Worm (Caenorhabditis elegans) whole organism, L3 larva: ENCODE data around the gene F59A7.12.

ENCODE experiments used
- ZK546.5 ChIP-seq: sonication (generic microtip); optimal IDR thresholded peaks from 2 replicates; lab custom pipeline; 2017; ENCODE audit warnings: missing biosample characterization, missing genetic modification characterization
- aly-2 ChIP-seq: fragments of 150-350 bp; optimal IDR thresholded peaks from 2 replicates; lab custom pipeline; 2014; ENCODE audit warnings: missing biosample characterization, missing genetic modification characterization
- ama-1 ChIP-seq: fragments of 150-350 bp; optimal IDR thresholded peaks from 2 replicates; lab custom pipeline; 2018
- ceh-16 ChIP-seq: sonication (generic microtip); optimal IDR thresholded peaks from 2 replicates; lab custom pipeline; 2017; ENCODE audit warnings: missing biosample characterization, missing genetic modification characterization
- ceh-9 ChIP-seq: sonication (generic microtip); optimal IDR thresholded peaks from 2 replicates; lab custom pipeline; 2018; ENCODE audit warnings: missing biosample characterization, missing genetic modification characterization
- egl-27 ChIP-seq: sonication (generic microtip); optimal IDR thresholded peaks from 4 replicates; lab custom pipeline; 2017; ENCODE audit warnings: missing biosample characterization, missing genetic modification reagents, missing genetic modification characterization
- egl-5 ChIP-seq: fragments of 150-350 bp; optimal IDR thresholded peaks from 2 replicates; lab custom pipeline; 2017; ENCODE audit warnings: missing biosample characterization, missing genetic modification reagents, missing genetic modification characterization, inconsistent platforms
- elt-1 ChIP-seq: fragments of 150-350 bp; optimal IDR thresholded peaks from 2 replicates; lab custom pipeline; 2014; ENCODE audit warnings: missing biosample characterization, missing genetic modification characterization
- elt-2 ChIP-seq: sonication (generic microtip); optimal IDR thresholded peaks from 2 replicates; lab custom pipeline; 2016; ENCODE audit warnings: missing genetic modification reagents, mild to moderate bottlenecking, missing genetic modification characterization, missing compliant biosample characterization
- elt-3 ChIP-seq, 3 experiments: fragments of 150-350 bp in 1 of 3; sonication (generic microtip) in 2 of 3; optimal IDR thresholded peaks; 2 replicates in 2 of 3; 4 replicates in 1 of 3; lab custom pipeline; 2014 to 2017; ENCODE audit warnings: missing biosample characterization in 3 of 3, missing genetic modification characterization in 3 of 3
- fkh-10 ChIP-seq: sonication (generic microtip); optimal IDR thresholded peaks from 2 replicates; lab custom pipeline; 2017; ENCODE audit warnings: missing biosample characterization, missing genetic modification reagents, missing genetic modification characterization
- fkh-2 ChIP-seq: fragments of 150-350 bp; optimal IDR thresholded peaks from 2 replicates; lab custom pipeline; 2014; ENCODE audit warnings: missing biosample characterization, missing genetic modification reagents, missing genetic modification characterization
- fos-1 ChIP-seq: fragments of 150-350 bp; optimal IDR thresholded peaks from 2 replicates; lab custom pipeline; 2014; ENCODE audit warnings: missing biosample characterization, missing genetic modification characterization
- hmg-11 ChIP-seq: sonication (generic microtip); optimal IDR thresholded peaks from 2 replicates; lab custom pipeline; 2016; ENCODE audit warnings: missing genetic modification characterization, missing compliant biosample characterization
- jun-1 ChIP-seq: fragments of 150-350 bp; optimal IDR thresholded peaks from 2 replicates; lab custom pipeline; 2014; ENCODE audit warnings: missing biosample characterization, missing genetic modification reagents, missing genetic modification characterization
- lin-15B ChIP-seq: fragments of 150-350 bp; optimal IDR thresholded peaks from 2 replicates; lab custom pipeline; 2014; ENCODE audit warnings: missing biosample characterization, missing genetic modification characterization
- lin-39 ChIP-seq: fragments of 150-350 bp; optimal IDR thresholded peaks from 2 replicates; lab custom pipeline; 2018; ENCODE audit warnings: missing biosample characterization, missing genetic modification reagents, missing genetic modification characterization
- mdl-1 ChIP-seq: fragments of 150-350 bp; optimal IDR thresholded peaks from 2 replicates; lab custom pipeline; 2014; ENCODE audit warnings: missing biosample characterization, missing genetic modification characterization
- nfya-1 ChIP-seq: sonication (generic microtip); optimal IDR thresholded peaks from 2 replicates; lab custom pipeline; 2017; ENCODE audit warnings: missing genetic modification characterization, mild to moderate bottlenecking, missing compliant biosample characterization, antibody characterized with exemption, moderate library complexity; ENCODE audit not compliant: insufficient read depth
- nhr-12 ChIP-seq: fragments of 150-350 bp; optimal IDR thresholded peaks from 2 replicates; lab custom pipeline; 2014; ENCODE audit warnings: missing biosample characterization, missing genetic modification characterization
- nhr-237 ChIP-seq: fragments of 150-350 bp; optimal IDR thresholded peaks from 2 replicates; lab custom pipeline; 2014; ENCODE audit warnings: missing biosample characterization, missing genetic modification characterization
- nhr-28 ChIP-seq: fragments of 150-350 bp; optimal IDR thresholded peaks from 2 replicates; lab custom pipeline; 2014; ENCODE audit warnings: missing biosample characterization, missing genetic modification characterization
- nhr-43 ChIP-seq: sonication (generic microtip); optimal IDR thresholded peaks from 2 replicates; lab custom pipeline; 2016; ENCODE audit warnings: mild to moderate bottlenecking, missing genetic modification characterization, missing compliant biosample characterization; ENCODE audit not compliant: poor library complexity, severe bottlenecking
- nhr-77 ChIP-seq: fragments of 150-350 bp; optimal IDR thresholded peaks from 2 replicates; lab custom pipeline; 2014; ENCODE audit warnings: missing biosample characterization, missing genetic modification characterization
- pha-4 ChIP-seq: fragments of 150-350 bp; optimal IDR thresholded peaks from 2 replicates; lab custom pipeline; 2014; ENCODE audit warnings: missing biosample characterization, missing genetic modification reagents, missing genetic modification characterization
- pqm-1 ChIP-seq: fragments of 150-350 bp; optimal IDR thresholded peaks from 2 replicates; lab custom pipeline; 2017; ENCODE audit warnings: missing biosample characterization, missing genetic modification characterization, inconsistent platforms
- skn-1 ChIP-seq: fragments of 150-350 bp; optimal IDR thresholded peaks from 2 replicates; lab custom pipeline; 2014; ENCODE audit warnings: missing biosample characterization, missing genetic modification characterization
- unc-39 ChIP-seq: sonication (generic microtip); optimal IDR thresholded peaks from 4 replicates; lab custom pipeline; 2017; ENCODE audit warnings: missing biosample characterization, missing genetic modification characterization
- unc-62 ChIP-seq: fragments of 150-350 bp; sonication (generic microtip); optimal IDR thresholded peaks from 4 replicates; lab custom pipeline; 2014; ENCODE audit warnings: missing biosample characterization, missing genetic modification reagents, missing genetic modification characterization
- zag-1 ChIP-seq: fragments of 150-350 bp; optimal IDR thresholded peaks from 2 replicates; lab custom pipeline; 2014; ENCODE audit warnings: missing biosample characterization, missing genetic modification characterization
- ztf-11 ChIP-seq: fragments of 150-350 bp; optimal IDR thresholded peaks from 2 replicates; lab custom pipeline; 2014; ENCODE audit warnings: missing biosample characterization, missing genetic modification characterization
- ztf-4 ChIP-seq: fragments of 150-350 bp; optimal IDR thresholded peaks from 2 replicates; lab custom pipeline; 2014; ENCODE audit warnings: missing biosample characterization, missing genetic modification characterization

Gene F59A7.12

DNA sequence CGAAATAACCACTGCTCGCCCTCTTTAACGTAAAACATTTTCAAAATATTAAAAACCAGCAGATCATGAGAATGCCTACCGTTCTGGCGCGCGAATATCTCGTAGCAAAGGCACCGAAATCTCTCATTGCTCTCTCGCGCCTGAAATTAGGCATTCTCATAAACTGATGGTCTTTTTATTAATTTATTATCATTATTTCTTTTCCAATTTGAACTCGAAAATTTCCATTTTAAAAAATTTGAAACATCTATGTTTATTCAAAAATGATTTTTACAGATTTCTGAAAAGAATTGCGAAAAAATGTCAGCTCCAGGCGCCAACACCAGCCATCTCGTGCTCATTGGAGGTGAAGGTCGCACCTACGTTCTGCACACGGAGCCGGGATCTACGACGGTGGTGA lies at the start of gene F59A7.12:
F59A7.12 (plus strand) TSS at position 301 of the 400 bp plus-strand sequence.
- TF ChIP-seq fkh-2 (tag; lab: Kevin White, UChicago) (no peak), pha-4 (tag; lab: Kevin White, UChicago) (no peak)

DNA sequence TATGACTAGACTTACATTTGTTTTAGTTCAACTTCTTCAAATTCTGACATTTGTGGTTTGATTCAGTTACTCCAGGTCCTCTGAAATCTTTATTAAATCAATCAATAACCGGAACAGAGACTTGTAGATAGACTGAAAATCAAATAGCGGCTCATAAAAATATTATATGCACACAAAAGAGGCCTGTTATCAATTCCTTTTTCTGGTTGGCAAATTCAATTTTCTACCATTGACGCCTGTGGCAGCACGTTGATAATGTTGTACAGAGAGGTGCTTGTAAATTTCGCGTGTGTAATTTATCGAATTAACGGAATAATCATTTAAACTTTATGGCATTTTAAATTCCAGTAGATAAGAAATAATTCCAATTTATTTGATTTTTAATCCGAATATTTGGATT lies 43.0 kb upstream of the F59A7.12 start, which contains the start of gene T08B1.1:
T08B1.1 (minus strand) TSS at position 92 of the 400 bp plus-strand sequence.
- TF ChIP-seq lin-15B (tag; lab: Kevin White, UChicago) = no peak
- TF ChIP-seq elt-2 (tag; lab: Kevin White, UChicago) = peak; percentile 88
- TF ChIP-seq pqm-1 (tag; lab: Kevin White, UChicago) = peak; percentile 74
- no peak for TF ChIP-seq lin-39 (tag; lab: Kevin White, UChicago)
- no peak for TF ChIP-seq nhr-237 (tag; lab: Kevin White, UChicago)

DNA sequence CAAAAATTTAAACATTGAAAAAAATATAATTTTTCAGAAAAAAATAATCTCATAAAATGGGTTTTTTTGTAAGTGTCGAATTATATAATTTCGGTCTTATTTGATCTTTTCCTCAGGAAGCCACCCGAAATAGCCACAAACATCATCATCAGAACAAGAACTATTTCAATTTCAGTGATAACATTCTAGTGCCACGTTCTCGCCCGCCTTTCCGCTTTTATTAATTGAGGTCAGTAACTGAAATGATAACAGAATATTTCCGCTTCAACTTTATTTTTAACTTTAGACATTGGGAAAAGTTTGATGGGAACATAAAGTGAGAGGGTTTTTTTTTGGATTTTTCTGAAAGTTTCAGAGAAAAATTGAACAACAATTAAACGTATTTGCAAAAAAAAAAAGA lies 40.8 kb upstream of the F59A7.12 start:
- TF ChIP-seq elt-2 (tag; lab: Kevin White, UChicago) (peak; percentile 69), lin-15B (tag; lab: Kevin White, UChicago) (no peak), unc-39 (tag; lab: Kevin White, UChicago) (no peak), fkh-2 (tag; lab: Kevin White, UChicago) (no peak), pqm-1 (tag; lab: Kevin White, UChicago) (peak; percentile 28)

DNA sequence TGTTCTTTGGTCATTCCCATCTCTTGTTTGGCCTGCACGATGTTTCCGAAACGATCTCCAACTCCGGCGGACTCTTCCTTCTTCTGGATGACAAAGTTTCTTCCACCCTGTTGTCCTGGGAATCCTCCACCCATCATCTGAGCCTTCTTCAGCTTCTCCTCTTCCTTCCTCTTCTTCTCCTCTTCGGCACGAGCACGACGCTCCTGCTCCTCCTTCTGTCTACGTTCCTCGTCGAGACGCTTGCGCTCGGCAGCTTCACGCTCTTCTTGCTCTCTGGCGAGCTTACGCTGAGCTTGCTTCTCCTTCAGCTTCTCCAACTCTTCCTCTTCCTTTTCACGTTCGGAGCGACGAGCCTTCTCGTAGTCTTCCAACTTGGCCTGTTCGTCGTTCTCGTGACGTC lies 38.6 kb upstream of the F59A7.12 start:
- TF ChIP-seq ceh-16 (tag; lab: Kevin White, UChicago) = no peak
- no peak for TF ChIP-seq unc-62 (GFP tag; lab: Kevin White, UChicago)
- no peak for TF ChIP-seq elt-3 (tag; optimal IDR thresholded peaks at IDR 0.05; lab: Kevin White, UChicago)

DNA sequence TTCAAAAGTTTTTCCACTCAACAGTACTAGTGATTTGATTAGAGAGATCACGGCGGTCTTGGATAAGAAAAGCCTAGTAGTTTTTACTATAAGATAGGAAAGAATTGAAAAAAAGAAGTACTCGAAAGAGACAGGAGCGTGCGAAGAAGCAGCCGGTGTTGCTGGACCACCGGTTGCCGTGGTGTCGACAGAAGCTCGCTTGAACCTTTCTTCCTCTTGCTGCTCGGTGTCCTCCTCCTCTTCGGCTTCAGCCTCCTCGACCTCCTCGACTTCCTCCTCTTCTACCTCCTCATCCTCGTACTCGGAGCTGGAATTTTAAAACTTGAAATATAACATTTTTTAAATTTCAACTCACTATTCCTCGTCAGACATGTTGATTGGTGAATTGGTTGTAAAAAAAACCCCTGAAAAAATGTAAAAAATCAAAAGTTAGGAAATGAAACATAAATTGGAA lies 37.4 kb upstream of the F59A7.12 start, which contains the start of gene tnt-4:
tnt-4 (minus strand) TSS at position 404 of the 454 bp plus-strand sequence.
- TF ChIP-seq unc-62 (GFP tag; lab: Kevin White, UChicago) = no peak

DNA sequence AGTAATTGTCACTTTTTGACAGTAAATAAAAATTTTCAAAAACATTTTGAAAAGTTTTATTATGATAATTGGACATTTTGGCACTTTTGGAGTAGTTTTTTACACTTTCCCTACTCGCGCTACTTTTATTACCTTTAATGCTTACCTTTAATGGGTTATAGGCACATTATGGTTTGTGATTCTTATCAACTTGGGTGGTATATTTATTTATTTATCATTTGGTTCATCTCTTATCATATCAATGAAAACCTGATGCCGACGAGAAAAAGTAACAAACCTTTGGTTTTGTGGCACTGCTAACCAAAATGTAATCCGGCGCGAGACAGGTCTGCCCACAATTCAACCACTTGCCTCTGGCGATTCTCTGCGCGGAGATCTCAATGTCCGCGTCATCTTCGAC lies 31.6 kb upstream of the F59A7.12 start:
- no peak for TF ChIP-seq nhr-28 (tag; lab: Kevin White, UChicago)
- TF ChIP-seq egl-27 (tag; lab: Kevin White, UChicago) = no peak
- no peak for TF ChIP-seq fkh-2 (tag; lab: Kevin White, UChicago)
- TF ChIP-seq ceh-16 (tag; lab: Kevin White, UChicago) = no peak
- no peak for TF ChIP-seq unc-39 (tag; lab: Kevin White, UChicago)
- TF ChIP-seq mdl-1 = no peak
- TF ChIP-seq nfya-1 (tag; lab: Kevin White, UChicago) = no peak
- no peak for TF ChIP-seq fkh-10
- no peak for TF ChIP-seq zag-1 (tag; lab: Kevin White, UChicago)
- TF ChIP-seq ama-1 = no peak
- TF ChIP-seq aly-2 (tag; lab: Kevin White, UChicago) = no peak
- TF ChIP-seq ztf-11 (tag; lab: Kevin White, UChicago) = no peak
- TF ChIP-seq elt-2 (tag; lab: Kevin White, UChicago) = peak; percentile 45
- peak; percentile 7 for TF ChIP-seq pha-4 (tag; lab: Kevin White, UChicago)
- TF ChIP-seq, all 47 proteins: peak for 2

DNA sequence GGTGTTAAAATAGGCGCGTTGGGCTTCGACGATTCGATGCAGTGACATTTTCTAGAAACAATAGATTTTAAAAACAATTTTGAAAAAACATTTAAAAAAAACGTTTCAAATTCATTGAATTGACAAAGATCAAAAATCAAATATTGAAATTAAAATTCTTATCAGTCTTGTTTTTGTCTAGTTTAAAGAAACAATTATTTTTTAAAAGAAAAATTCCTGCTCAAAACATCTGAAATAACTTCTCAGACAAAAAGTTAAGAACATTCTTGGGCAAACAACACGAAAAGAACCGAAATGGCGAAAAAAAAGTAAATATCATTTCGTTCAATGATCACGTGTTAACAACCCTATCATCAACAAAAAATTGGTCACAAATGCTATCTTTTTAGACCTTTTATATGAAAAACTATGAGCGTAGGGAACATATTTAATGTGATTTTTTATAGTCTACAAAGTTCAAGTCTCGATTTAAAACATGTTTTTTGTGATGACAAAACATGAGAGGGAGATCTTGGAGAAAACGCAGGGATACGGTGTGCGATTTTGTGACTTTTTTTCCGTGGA lies 30.4 kb upstream of the F59A7.12 start, which contains the start of gene alh-5:
alh-5 (minus strand) TSS at position 51 of the 564 bp plus-strand sequence.
- TF ChIP-seq pha-4 (tag; lab: Kevin White, UChicago) (peak; percentile 86), jun-1 (tag; lab: Kevin White, UChicago) (peak; percentile 2), elt-1 (tag; lab: Kevin White, UChicago) (no peak), pqm-1 (tag; lab: Kevin White, UChicago) (peak; percentile 56), skn-1 (no peak), elt-2 (tag; lab: Kevin White, UChicago) (peak; percentile 48), ZK546.5 (tag; lab: Kevin White, UChicago) (no peak)

DNA sequence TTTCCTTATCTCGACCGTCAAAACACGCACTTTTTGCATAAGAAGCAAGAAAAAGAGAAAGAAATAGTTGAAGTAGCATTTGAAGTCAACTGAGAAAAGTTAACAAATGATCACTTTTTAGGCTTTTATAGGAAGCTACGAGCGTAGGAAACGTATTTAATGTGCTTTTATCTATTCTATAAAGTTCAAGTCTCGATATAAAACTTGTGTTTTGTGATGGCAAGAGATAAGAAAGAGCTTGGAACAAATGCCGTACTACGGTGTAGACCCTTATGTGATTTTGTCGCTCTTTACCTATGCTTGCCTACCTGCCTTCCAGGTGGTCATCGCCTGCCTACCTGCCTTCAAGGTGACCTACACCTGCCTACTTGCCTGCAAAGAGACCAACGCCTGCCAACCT lies 25.7 kb upstream of the F59A7.12 start, which contains the start of gene clec-206:
clec-206 (minus strand) TSS at position 101 of the 400 bp plus-strand sequence.
- no peak for TF ChIP-seq nhr-43
- TF ChIP-seq aly-2 (tag; lab: Kevin White, UChicago) = no peak
- TF ChIP-seq nhr-12 (tag; lab: Kevin White, UChicago) = no peak
- no peak for TF ChIP-seq skn-1
- TF ChIP-seq ztf-4 (tag; lab: Kevin White, UChicago) = no peak
- TF ChIP-seq egl-5 (tag; lab: Kevin White, UChicago) = no peak
- TF ChIP-seq ceh-9 (tag; lab: Kevin White, UChicago) = no peak
- TF ChIP-seq fkh-10 = no peak
- TF ChIP-seq nhr-77 = no peak
- TF ChIP-seq elt-1 (tag; lab: Kevin White, UChicago) = no peak
- no peak for TF ChIP-seq unc-39 (tag; lab: Kevin White, UChicago)
- no peak for TF ChIP-seq jun-1 (tag; lab: Kevin White, UChicago)
- TF ChIP-seq hmg-11 = no peak
- no peak for TF ChIP-seq mdl-1
- TF ChIP-seq nhr-237 (tag; lab: Kevin White, UChicago) = no peak
- TF ChIP-seq fos-1 (tag; lab: Kevin White, UChicago) = no peak
- TF ChIP-seq pqm-1 (tag; lab: Kevin White, UChicago) = no peak
- no peak for TF ChIP-seq egl-27 (tag; lab: Kevin White, UChicago)
